Worm (Caenorhabditis elegans): ENCODE results near the gene ckc-1.
A peak's percentile ranks its signal among the peaks of the same experiment; 100 is the strongest.

DNA sequence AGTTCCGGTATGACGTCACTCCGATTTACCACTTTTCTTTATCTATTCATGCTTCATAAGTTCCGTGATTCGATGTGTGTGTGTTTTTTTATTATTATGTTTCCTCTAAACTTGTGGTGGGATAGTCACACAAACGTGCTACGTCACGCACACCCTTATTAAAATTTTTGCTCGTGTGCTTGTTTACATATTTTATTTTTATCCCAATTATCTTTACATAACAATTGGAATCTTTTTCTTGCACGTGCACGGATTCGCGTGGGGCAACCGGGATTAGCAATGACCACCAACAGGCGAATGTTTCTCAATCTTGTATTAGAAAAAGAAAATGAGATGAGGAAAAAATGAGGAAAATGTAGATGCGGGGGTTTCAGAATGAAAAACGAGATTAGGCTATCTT is 14.1 kb downstream of the ckc-1 start:
- TF ChIP-seq lin-13 (GFP tag; optimal IDR thresholded peaks at IDR 0.05) (no peak), hlh-4 (tag; optimal IDR thresholded peaks at IDR 0.05) (no peak), dsc-1 (tag; optimal IDR thresholded peaks at IDR 0.05) (peak; percentile 90), fkh-8 (tag; optimal IDR thresholded peaks at IDR 0.05) (peak; percentile 62), fkh-10 (GFP tag; optimal IDR thresholded peaks at IDR 0.05) (no peak)

Data from whole organism, L1 larva.